Worm (Caenorhabditis elegans) whole organism, L4 larva: ENCODE data around the gene K10B3.1.

Source experiments
- aly-2 ChIP-seq: sonication (generic microtip); optimal IDR thresholded peaks from 2 replicates; lab custom pipeline; 2018; ENCODE audit warnings: missing biosample characterization, missing genetic modification characterization
- jun-1 ChIP-seq: fragments of 150-350 bp; optimal IDR thresholded peaks from 2 replicates; lab custom pipeline; 2014; ENCODE audit warnings: missing biosample characterization, missing genetic modification reagents, missing genetic modification characterization
- mdt-29 ChIP-seq: fragments of 200-800 bp; sonication (Bioruptor generic); IDR thresholded peaks from 2 replicates; pipeline ENCODE4 v1.3.6; 2022; ENCODE audit warnings: missing genetic modification reagents, missing genetic modification characterization, missing compliant biosample characterization
- zfp-3 ChIP-seq: fragments of 200-800 bp; sonication (Bioruptor generic); conservative IDR thresholded peaks from 2 replicates; pipeline ENCODE4 v1.3.6; 2022; ENCODE audit warnings: missing genetic modification reagents, missing genetic modification characterization, missing compliant biosample characterization

- TF ChIP-seq mdt-29 (GFP tag; lab: Robert Waterston, UW), result no peak
- TF ChIP-seq jun-1 (tag; lab: Kevin White, UChicago), result no peak
- no peak for TF ChIP-seq aly-2
- no peak for TF ChIP-seq zfp-3 (GFP tag; lab: Robert Waterston, UW)
Measured at ce11 chrX:3159542-3159941, 24.3 kb downstream of the K10B3.1 start, which contains the start of gene gcc-1.
